In the genomic region with DNA sequence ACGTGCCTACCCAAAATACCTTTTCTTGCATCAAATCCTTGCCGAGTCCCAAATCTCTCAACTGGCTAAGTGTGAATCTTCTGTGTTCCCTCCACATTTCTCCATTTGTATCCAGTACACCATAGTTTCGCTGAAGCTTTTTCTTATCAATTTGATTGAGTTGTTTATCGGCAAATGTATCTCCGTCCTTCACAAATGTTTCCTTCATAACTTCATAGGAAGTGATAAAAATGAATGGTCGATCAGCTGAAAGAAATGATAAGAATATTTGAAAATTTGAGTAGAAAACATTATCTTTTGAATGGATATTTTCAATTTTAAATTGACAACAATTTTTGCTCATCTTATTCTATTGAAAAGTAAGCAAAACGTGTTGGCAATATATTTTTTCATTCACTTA, we compare ENCODE assay signal across 6 worm cellular contexts.
TF ChIP-seq lines count a peak whose summit lies in the region.

No protein-coding gene starts in this region.

TF ChIP-seq in whole organism, L1 larva, 84 proteins besides CTCF, POLR2A, EP300 and RAD21 (continues in another document):
- TF ChIP-seq nhr-85 (tag; lab: Kevin White, UChicago) (no peak), mdl-1 (tag; optimal IDR thresholded peaks at IDR 0.05; lab: Kevin White, UChicago) (no peak), sptf-1 (tag; optimal IDR thresholded peaks at IDR 0.05; lab: Kevin White, UChicago) (no peak), zip-4 (GFP tag; optimal IDR thresholded peaks at IDR 0.05; lab: Kevin White, UChicago) (no peak), pqm-1 (tag; optimal IDR thresholded peaks at IDR 0.05; lab: Kevin White, UChicago) (peak; percentile 74), unc-86 (tag; optimal IDR thresholded peaks at IDR 0.05; lab: Kevin White, UChicago) (no peak), vab-15 (tag; optimal IDR thresholded peaks at IDR 0.05; lab: Kevin White, UChicago) (no peak), zag-1 (tag; optimal IDR thresholded peaks at IDR 0.05; lab: Kevin White, UChicago) (no peak), sup-37 (GFP tag; optimal IDR thresholded peaks at IDR 0.05; lab: Kevin White, UChicago) (no peak), elt-2 (tag; optimal IDR thresholded peaks at IDR 0.05; lab: Kevin White, UChicago) (peak; percentile 79), ceh-63 (GFP tag; optimal IDR thresholded peaks at IDR 0.05; lab: Kevin White, UChicago) (no peak), dpl-1 (GFP tag; optimal IDR thresholded peaks at IDR 0.05; lab: Kevin White, UChicago) (no peak), tlp-1 (tag; optimal IDR thresholded peaks at IDR 0.05; lab: Kevin White, UChicago) (no peak), C16A3.4 (tag; optimal IDR thresholded peaks at IDR 0.05; lab: Kevin White, UChicago) (no peak), nhr-71 (tag; optimal IDR thresholded peaks at IDR 0.05; lab: Kevin White, UChicago) (no peak), jun-1 (tag; optimal IDR thresholded peaks at IDR 0.05; lab: Kevin White, UChicago) (no peak)

TF ChIP-seq in whole organism, L2 larva, 48 proteins besides CTCF, POLR2A, EP300 and RAD21:
- TF ChIP-seq nhr-12 (tag; optimal IDR thresholded peaks at IDR 0.05; lab: Kevin White, UChicago) (no peak), fos-1 (tag; optimal IDR thresholded peaks at IDR 0.05; lab: Kevin White, UChicago) (peak; percentile 65)

TF ChIP-seq in whole organism, L3 larva, 47 proteins besides CTCF, POLR2A, EP300 and RAD21:
- TF ChIP-seq ZK546.5 (tag; optimal IDR thresholded peaks at IDR 0.05; lab: Kevin White, UChicago) (no peak), pqm-1 (tag; optimal IDR thresholded peaks at IDR 0.05; lab: Kevin White, UChicago) (peak; percentile 35), elt-2 (tag; optimal IDR thresholded peaks at IDR 0.05; lab: Kevin White, UChicago) (peak; percentile 60), skn-1 (tag; optimal IDR thresholded peaks at IDR 0.05; lab: Kevin White, UChicago) (no peak)

TF ChIP-seq in whole organism, L4 larva, 104 proteins besides CTCF, POLR2A, EP300 and RAD21:
- TF ChIP-seq ZK337.2 (GFP tag; IDR thresholded peaks at IDR 0.05; lab: Robert Waterston, UW): no peak
- no peak for TF ChIP-seq daf-16 (GFP tag; optimal IDR thresholded peaks at IDR 0.05; lab: Kevin White, UChicago)
- peak; percentile 77 for TF ChIP-seq daf-16 (tag; optimal IDR thresholded peaks at IDR 0.05; lab: Kevin White, UChicago)
- no peak for TF ChIP-seq aha-1 (tag; lab: Kevin White, UChicago)
- no peak for TF ChIP-seq tag-97 (GFP tag; IDR thresholded peaks at IDR 0.05; lab: Robert Waterston, UW)
- TF ChIP-seq pqm-1 (tag; optimal IDR thresholded peaks at IDR 0.05; lab: Kevin White, UChicago): peak; percentile 59
- TF ChIP-seq mxl-2 (GFP tag; conservative IDR thresholded peaks at IDR 0.05; lab: Robert Waterston, UW): no peak
- TF ChIP-seq gei-8 (GFP tag; optimal IDR thresholded peaks at IDR 0.05; lab: Kevin White, UChicago): no peak
- no peak for TF ChIP-seq cey-2 (tag; optimal IDR thresholded peaks at IDR 0.05; lab: Kevin White, UChicago; ENCODE audit: borderline replicate concordance, insufficient read depth)
- TF ChIP-seq dmd-8 (GFP tag; IDR thresholded peaks at IDR 0.05; lab: Robert Waterston, UW): no peak
- peak; percentile 58 for TF ChIP-seq nhr-28 (tag; optimal IDR thresholded peaks at IDR 0.05; lab: Kevin White, UChicago)
- TF ChIP-seq php-3 (GFP tag; IDR thresholded peaks at IDR 0.05; lab: Robert Waterston, UW): peak; percentile 44; the same call in 1 of the 2 replicates
- TF ChIP-seq lin-15B (tag; optimal IDR thresholded peaks at IDR 0.05; lab: Kevin White, UChicago): no peak
- TF ChIP-seq F37D6.2 (tag; optimal IDR thresholded peaks at IDR 0.05; lab: Kevin White, UChicago): no peak
- TF ChIP-seq ceh-44 (GFP tag; IDR thresholded peaks at IDR 0.05; lab: Robert Waterston, UW): no peak
- TF ChIP-seq saeg-2 (GFP tag; IDR thresholded peaks at IDR 0.05; lab: Robert Waterston, UW): no peak
- no peak for TF ChIP-seq egl-27 (tag; optimal IDR thresholded peaks at IDR 0.05; lab: Kevin White, UChicago)
- no peak for TF ChIP-seq ceh-82 (tag; optimal IDR thresholded peaks at IDR 0.05; lab: Kevin White, UChicago)

TF ChIP-seq in whole organism, late embryonic, 69 proteins besides CTCF, POLR2A, EP300 and RAD21:
- TF ChIP-seq elt-2 (tag; optimal IDR thresholded peaks at IDR 0.05; lab: Kevin White, UChicago): peak; percentile 65
- TF ChIP-seq unc-55 (GFP tag; optimal IDR thresholded peaks at IDR 0.05; lab: Kevin White, UChicago): no peak
- no peak for TF ChIP-seq ahr-1 (tag; optimal IDR thresholded peaks at IDR 0.05; lab: Kevin White, UChicago)
- TF ChIP-seq nhr-11 (tag; optimal IDR thresholded peaks at IDR 0.05; lab: Kevin White, UChicago): no peak
- TF ChIP-seq madf-2 (tag; optimal IDR thresholded peaks at IDR 0.05; lab: Kevin White, UChicago): no peak

TF ChIP-seq in whole organism, young adult, 124 proteins besides CTCF, POLR2A, EP300 and RAD21:
- peak; percentile 32 for TF ChIP-seq nhr-80 (tag; optimal IDR thresholded peaks at IDR 0.05; lab: Kevin White, UChicago)
- TF ChIP-seq lin-40 (tag; optimal IDR thresholded peaks at IDR 0.05; lab: Kevin White, UChicago): no peak
